Fruit fly (Drosophila melanogaster): ENCODE data around the gene Obp18a.

The Obp18a gene

dm6 chrX:19146421-19146952 lies 10.8 kb upstream of the Obp18a start (continued):
- TF ChIP-seq CG16779 (GFP tag; IDR thresholded peaks at IDR 0.05): no peak
- no peak for TF ChIP-seq CG12659 (GFP tag; optimal IDR thresholded peaks at IDR 0.05)
- peak; percentile 31 for TF ChIP-seq CG2678 (tag; optimal IDR thresholded peaks at IDR 0.05)
- TF ChIP-seq klu (GFP tag; IDR thresholded peaks at IDR 0.05): no peak
- TF ChIP-seq CG18619 (GFP tag; optimal IDR thresholded peaks at IDR 0.05): no peak
- no peak for TF ChIP-seq Fer1 (GFP tag; optimal IDR thresholded peaks at IDR 0.05)
- no peak for TF ChIP-seq bowl (GFP tag; IDR thresholded peaks at IDR 0.05)
- TF ChIP-seq CG7271 (tag; optimal IDR thresholded peaks at IDR 0.05): no peak
- peak; percentile 11 for TF ChIP-seq kay (GFP tag; optimal IDR thresholded peaks at IDR 0.05)
- no peak for TF ChIP-seq ab (GFP tag; optimal IDR thresholded peaks at IDR 0.05)
- TF ChIP-seq Hsf (GFP tag; optimal IDR thresholded peaks at IDR 0.05): peak; percentile 43
- no peak for TF ChIP-seq CG3407 (GFP tag; optimal IDR thresholded peaks at IDR 0.05)
- TF ChIP-seq Hr3 (GFP tag; optimal IDR thresholded peaks at IDR 0.05): peak; percentile 20
- 0 out of 3 replicates have a peak, but pooled peaks have one; percentile 48 for TF ChIP-seq dysf (GFP tag; IDR thresholded peaks at IDR 0.05)
- TF ChIP-seq CG10431 (GFP tag; optimal IDR thresholded peaks at IDR 0.05): no peak
- TF ChIP-seq gcm2 (GFP tag; optimal IDR thresholded peaks at IDR 0.05): no peak
- no peak for TF ChIP-seq stwl (tag; optimal IDR thresholded peaks at IDR 0.05)
- no peak for TF ChIP-seq CG5953 (GFP tag; IDR thresholded peaks at IDR 0.05)
- peak; percentile 28 for TF ChIP-seq zfh2 (GFP tag; optimal IDR thresholded peaks at IDR 0.05)
- TF ChIP-seq CG17328 (GFP tag; IDR thresholded peaks at IDR 0.05): 0 out of 2 replicates have a peak, but pooled peaks have one; percentile 12
- no peak for TF ChIP-seq CG1529 (GFP tag; optimal IDR thresholded peaks at IDR 0.05)
- no peak for TF ChIP-seq slp2 (GFP tag; optimal IDR thresholded peaks at IDR 0.05)
- TF ChIP-seq az2 (GFP tag; optimal IDR thresholded peaks at IDR 0.05): no peak

- no peak for TF ChIP-seq CG12769 (tag; optimal IDR thresholded peaks at IDR 0.05)
- TF ChIP-seq cad (GFP tag; optimal IDR thresholded peaks at IDR 0.05): no peak
- no peak for TF ChIP-seq HLH3B (GFP tag; IDR thresholded peaks at IDR 0.05)
- TF ChIP-seq kni (GFP tag; optimal IDR thresholded peaks at IDR 0.05): no peak
- no peak for TF ChIP-seq fd3F (GFP tag; optimal IDR thresholded peaks at IDR 0.05)
- TF ChIP-seq sima (GFP tag; optimal IDR thresholded peaks at IDR 0.05): no peak
- no peak for TF ChIP-seq CG3065 (GFP tag; optimal IDR thresholded peaks at IDR 0.05)
- no peak for TF ChIP-seq sna (GFP tag; IDR thresholded peaks at IDR 0.05; ENCODE audit: partially characterized antibody)
- no peak for TF ChIP-seq tin (GFP tag; optimal IDR thresholded peaks at IDR 0.05)
- TF ChIP-seq CG15696 (tag; optimal IDR thresholded peaks at IDR 0.05): no peak
- no peak for TF ChIP-seq CG13775 (GFP tag; optimal IDR thresholded peaks at IDR 0.05)
- peak; percentile 7 for TF ChIP-seq CG8924 (tag; optimal IDR thresholded peaks at IDR 0.05)
- no peak for TF ChIP-seq CG5245 (GFP tag; optimal IDR thresholded peaks at IDR 0.05)
- TF ChIP-seq CG7987 (GFP tag; optimal IDR thresholded peaks at IDR 0.05): no peak
- TF ChIP-seq CG10209 (GFP tag; optimal IDR thresholded peaks at IDR 0.05): no peak
- peak; percentile 21 for TF ChIP-seq Blimp-1 (GFP tag; optimal IDR thresholded peaks at IDR 0.05)
- no peak for TF ChIP-seq tll (GFP tag; optimal IDR thresholded peaks at IDR 0.05)
- TF ChIP-seq CG17568 (GFP tag; optimal IDR thresholded peaks at IDR 0.05): no peak
- no peak for TF ChIP-seq Aef1 (GFP tag; IDR thresholded peaks at IDR 0.05)
- peak; percentile 47 for TF ChIP-seq gem (tag; optimal IDR thresholded peaks at IDR 0.05)
- TF ChIP-seq abd-A (tag; optimal IDR thresholded peaks at IDR 0.05): no peak
- no peak for TF ChIP-seq CG3407 (GFP tag; optimal IDR thresholded peaks at IDR 0.05)
- TF ChIP-seq HHEX (GFP tag; optimal IDR thresholded peaks at IDR 0.05): no peak
- peak; percentile 1 for TF ChIP-seq CG7556 (GFP tag; optimal IDR thresholded peaks at IDR 0.05)
- no peak for TF ChIP-seq tio (GFP tag; optimal IDR thresholded peaks at IDR 0.05)
- no peak for TF ChIP-seq CG16779 (GFP tag; IDR thresholded peaks at IDR 0.05)
- no peak for TF ChIP-seq amos (GFP tag; IDR thresholded peaks at IDR 0.05; ENCODE audit: partially characterized antibody)
- TF ChIP-seq CG14710 (tag; optimal IDR thresholded peaks at IDR 0.05): peak; percentile 7
These were observed 9.2 kb upstream of the Obp18a start for dm6 chrX:19144785-19145422.
